Worm (Caenorhabditis elegans) whole organism, late embryonic: ENCODE measurements around the gene ZK512.4.

Source experiments
- F13H6.1 ChIP-seq: sonication (generic microtip); optimal IDR thresholded peaks from 2 replicates; lab custom pipeline; 2016; ENCODE audit warnings: missing genetic modification characterization, missing compliant biosample characterization
- ceh-2 ChIP-seq: sonication (generic microtip); optimal IDR thresholded peaks from 2 replicates; lab custom pipeline; 2016; ENCODE audit warnings: missing genotype, missing genetic modification characterization, missing compliant biosample characterization
- nhr-11 ChIP-seq: fragments of 150-350 bp; optimal IDR thresholded peaks from 2 replicates; lab custom pipeline; 2014; ENCODE audit warnings: missing biosample characterization, missing genetic modification characterization
- rnt-1 ChIP-seq: sonication (generic microtip); optimal IDR thresholded peaks from 2 replicates; lab custom pipeline; 2016; ENCODE audit warnings: missing genetic modification characterization, missing compliant biosample characterization
- syd-9 ChIP-seq: sonication (generic microtip); optimal IDR thresholded peaks from 2 replicates; lab custom pipeline; 2016; ENCODE audit warnings: mild to moderate bottlenecking, missing genetic modification characterization, moderate library complexity, missing compliant biosample characterization
- tbx-2 ChIP-seq: sonication (generic microtip); optimal IDR thresholded peaks from 2 replicates; lab custom pipeline; 2016; ENCODE audit warnings: missing genetic modification characterization, missing compliant biosample characterization
- unc-3 ChIP-seq, 2 experiments: fragments of 200-800 bp in 1 of 2; sonication (Bioruptor generic) in 1 of 2; sonication (generic microtip) in 1 of 2; conservative IDR thresholded peaks in 1 of 2; optimal IDR thresholded peaks in 1 of 2; 2 replicates each; pipeline versions ENCODE4 v1.3.6 to Lab custom; 2016 to 2022; ENCODE audit warnings: missing compliant biosample characterization in 2 of 2, missing genetic modification characterization in 2 of 2, missing genetic modification reagents in 1 of 2
- unc-86 ChIP-seq: sonication (generic microtip); optimal IDR thresholded peaks from 2 replicates; lab custom pipeline; 2016; ENCODE audit warnings: missing genetic modification characterization, missing compliant biosample characterization

DNA sequence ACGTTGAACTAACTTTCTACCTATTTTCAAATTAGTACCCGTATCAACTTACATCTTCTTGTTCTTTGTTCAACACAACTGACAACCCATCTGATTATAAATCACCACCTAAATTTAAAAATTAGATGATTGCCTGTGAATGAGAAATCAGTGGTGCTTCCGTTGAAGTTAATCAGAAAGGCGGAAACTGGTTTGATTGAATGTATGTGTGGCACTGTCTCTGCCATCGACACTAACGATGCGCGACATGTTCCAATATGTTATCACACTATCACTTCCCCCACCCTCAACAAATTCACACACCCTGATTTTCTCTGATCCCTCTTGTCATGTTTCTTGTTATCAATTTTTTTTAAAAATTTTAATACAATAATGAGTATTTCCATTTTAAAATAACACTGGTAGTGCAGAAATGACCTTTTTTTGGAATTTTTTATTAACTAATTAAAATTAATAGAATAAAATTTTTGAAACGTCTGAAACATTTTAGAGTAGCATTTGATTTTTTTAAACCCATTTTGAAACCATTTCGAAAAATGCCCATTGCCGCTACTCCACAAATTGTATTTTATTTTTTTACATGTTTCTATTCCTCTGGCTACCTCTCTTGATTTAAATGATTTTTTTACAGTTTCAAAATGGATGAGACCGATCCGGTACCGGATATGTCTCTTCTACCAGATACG, 26.1 kb upstream of the ZK512.4 start, which contains the start of gene ced-11:
- TF ChIP-seq unc-86 (tag; lab: Kevin White, UChicago) (no peak), rnt-1 (no peak), unc-3 (GFP tag; conservative IDR thresholded peaks at IDR 0.05; lab: Robert Waterston, UW) (no peak), unc-3 (tag; optimal IDR thresholded peaks at IDR 0.05; lab: Kevin White, UChicago) (no peak), F13H6.1 (tag; lab: Kevin White, UChicago) (no peak), ceh-2 (no peak), tbx-2 (tag; lab: Kevin White, UChicago) (no peak), nhr-11 (tag; lab: Kevin White, UChicago) (no peak), syd-9 (tag; lab: Kevin White, UChicago) (no peak)
